Worm (Caenorhabditis elegans) whole organism, L3 larva: ENCODE results near the gene nmgp-1.

ENCODE experiments used
- daf-12 ChIP-seq: fragments of 150-350 bp; optimal IDR thresholded peaks from 2 replicates; lab custom pipeline; 2014; ENCODE audit warnings: missing biosample characterization, missing genetic modification reagents, missing genetic modification characterization
- elt-2 ChIP-seq: sonication (generic microtip); optimal IDR thresholded peaks from 2 replicates; lab custom pipeline; 2016; ENCODE audit warnings: missing genetic modification reagents, mild to moderate bottlenecking, missing genetic modification characterization, missing compliant biosample characterization
- lin-15B ChIP-seq: fragments of 150-350 bp; optimal IDR thresholded peaks from 2 replicates; lab custom pipeline; 2014; ENCODE audit warnings: missing biosample characterization, missing genetic modification characterization
- nhr-12 ChIP-seq: fragments of 150-350 bp; optimal IDR thresholded peaks from 2 replicates; lab custom pipeline; 2014; ENCODE audit warnings: missing biosample characterization, missing genetic modification characterization
- unc-39 ChIP-seq: sonication (generic microtip); optimal IDR thresholded peaks from 4 replicates; lab custom pipeline; 2017; ENCODE audit warnings: missing biosample characterization, missing genetic modification characterization
- ztf-4 ChIP-seq: fragments of 150-350 bp; optimal IDR thresholded peaks from 2 replicates; lab custom pipeline; 2014; ENCODE audit warnings: missing biosample characterization, missing genetic modification characterization

DNA sequence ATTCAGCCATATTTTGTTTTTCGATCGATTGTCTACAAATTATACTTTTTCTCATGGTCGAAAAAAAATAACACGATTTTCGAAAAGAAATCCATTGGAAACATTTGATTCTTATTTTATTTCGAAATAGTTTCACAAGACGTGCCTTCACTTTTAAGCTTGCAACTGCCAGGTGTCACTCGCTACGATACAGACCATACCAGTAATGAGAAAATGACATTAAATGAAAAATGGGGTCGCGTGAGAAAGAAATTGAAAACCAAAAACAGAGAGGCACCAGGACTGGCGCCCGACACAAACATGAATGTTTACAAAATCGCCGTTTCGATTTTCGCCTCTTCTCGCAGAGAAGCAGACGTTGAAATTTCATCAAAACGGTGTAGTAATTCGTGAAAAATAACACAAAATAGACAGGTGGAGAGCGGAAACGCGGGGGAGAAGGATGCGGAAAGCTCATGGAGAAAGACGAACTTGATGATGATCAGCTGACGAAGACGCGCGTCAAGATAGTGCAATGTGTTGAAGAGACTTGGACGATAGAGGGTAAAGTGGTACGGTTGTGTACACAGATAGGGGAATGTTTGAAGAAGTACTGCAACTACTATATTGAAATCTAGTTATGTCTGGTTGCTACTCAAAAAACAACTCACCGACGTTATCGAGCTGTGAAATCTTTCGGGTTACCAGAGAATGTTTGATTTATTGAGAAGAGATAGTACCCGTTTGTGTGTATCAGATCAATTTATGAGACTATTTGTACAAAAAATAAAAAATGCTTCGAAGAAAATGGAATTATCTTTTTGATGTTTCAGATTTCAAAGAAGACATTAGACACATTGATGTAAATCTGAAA is 24.3 kb upstream of the nmgp-1 start:
- TF ChIP-seq nhr-12 (tag; lab: Kevin White, UChicago) (no peak), lin-15B (tag; lab: Kevin White, UChicago) (no peak), daf-12 (tag; lab: Kevin White, UChicago) (no peak), elt-2 (tag; lab: Kevin White, UChicago) (no peak), unc-39 (tag; lab: Kevin White, UChicago) (no peak), ztf-4 (tag; lab: Kevin White, UChicago) (no peak)
